Fruit fly (Drosophila melanogaster): ENCODE measurements around the gene ss.

DNA sequence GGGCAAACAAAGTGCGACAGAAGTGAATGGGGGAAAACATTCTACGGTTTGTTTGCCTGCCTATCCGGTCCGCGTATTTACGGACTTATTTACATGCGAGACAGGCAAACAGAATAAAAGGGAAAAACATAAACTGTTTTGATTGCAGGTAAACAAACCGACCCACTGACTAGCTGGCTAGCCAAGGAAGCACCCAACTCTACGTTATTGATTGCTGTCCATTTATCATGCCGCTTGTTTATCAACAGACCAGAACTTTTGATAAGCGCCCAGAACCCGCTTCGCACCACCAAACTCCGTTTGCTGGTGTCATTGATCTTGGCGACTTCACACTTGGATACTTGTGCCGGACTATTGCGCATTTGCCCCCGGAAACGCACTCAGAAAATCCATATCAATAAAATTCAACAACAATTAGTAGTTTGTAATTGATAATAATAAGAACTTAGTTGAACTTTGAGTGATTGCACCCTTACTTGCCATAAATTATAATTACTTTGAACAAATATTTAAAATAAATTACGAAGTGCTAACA lies 71.6 kb downstream of the ss start:
- no peak for TF ChIP-seq Dll (optimal IDR thresholded peaks at IDR 0.05)
- no peak for TF ChIP-seq pan (optimal IDR thresholded peaks at IDR 0.05)
